Worm (Caenorhabditis elegans): Measurements from ENCODE around the gene tag-278.

Gene tag-278

ce11 chrX:3715835-3716234 is 26.8 kb upstream of the tag-278 start (continued):
- TF ChIP-seq F37B4.10 (GFP tag; IDR thresholded peaks at IDR 0.05) (no peak), sea-2 (GFP tag; IDR thresholded peaks at IDR 0.05) (no peak), fkh-3 (tag; optimal IDR thresholded peaks at IDR 0.05) (no peak), him-1 (tag; optimal IDR thresholded peaks at IDR 0.05) (no peak)

ce11 chrX:3714797-3715196 is 25.8 kb upstream of the tag-278 start, which contains the start of gene C01C4.2:
Gene C01C4.2, plus strand, starts transcription at chrX:3715097.
- TF ChIP-seq cebp-2 (GFP tag; IDR thresholded peaks at IDR 0.05) = no peak
- no peak for TF ChIP-seq zim-3 (tag; optimal IDR thresholded peaks at IDR 0.05)
- no peak for TF ChIP-seq madf-10 (tag; optimal IDR thresholded peaks at IDR 0.05)
- no peak for TF ChIP-seq egl-18 (GFP tag; IDR thresholded peaks at IDR 0.05)
- no peak for TF ChIP-seq pbrm-1 (GFP tag; IDR thresholded peaks at IDR 0.05)
- no peak for TF ChIP-seq sdz-38 (tag; optimal IDR thresholded peaks at IDR 0.05)
- no peak for TF ChIP-seq atf-7 (tag; optimal IDR thresholded peaks at IDR 0.05)

ce11 chrX:3711581-3712101 is 22.6 kb upstream of the tag-278 start:
- TF ChIP-seq cebp-1 (GFP tag; IDR thresholded peaks at IDR 0.05) (no peak), cebp-1 (tag; optimal IDR thresholded peaks at IDR 0.05) (no peak), tbx-9 (tag; optimal IDR thresholded peaks at IDR 0.05; ENCODE audit: borderline replicate concordance) (no peak), K11D2.4 (GFP tag; IDR thresholded peaks at IDR 0.05) (0 out of 2 replicates have a peak, but pooled peaks have one; percentile 13), ztf-28 (GFP tag; IDR thresholded peaks at IDR 0.05) (no peak), ekl-4 (GFP tag; IDR thresholded peaks at IDR 0.05) (no peak), athp-1 (tag; optimal IDR thresholded peaks at IDR 0.05) (no peak), nhr-179 (tag; optimal IDR thresholded peaks at IDR 0.05) (no peak), hmg-1.2 (GFP tag; IDR thresholded peaks at IDR 0.05) (no peak), F55B11.4 (tag; optimal IDR thresholded peaks at IDR 0.05; ENCODE audit: borderline replicate concordance, insufficient read depth) (no peak), K12H6.12 (tag; optimal IDR thresholded peaks at IDR 0.05) (peak; percentile 27)

ce11 chrX:3709747-3710146 is 20.7 kb upstream of the tag-278 start:
- no peak for TF ChIP-seq hrde-1 (tag; optimal IDR thresholded peaks at IDR 0.05; ENCODE audit: borderline replicate concordance)
- TF ChIP-seq B0261.1 (tag; optimal IDR thresholded peaks at IDR 0.05) = no peak
- TF ChIP-seq attf-6 (GFP tag; IDR thresholded peaks at IDR 0.05) = no peak
- TF ChIP-seq B0019.2 (GFP tag; conservative IDR thresholded peaks at IDR 0.05) = no peak
- TF ChIP-seq snpc-4 (GFP tag; optimal IDR thresholded peaks at IDR 0.05) = no peak
- TF ChIP-seq snpc-4 (tag; optimal IDR thresholded peaks at IDR 0.05) = no peak
- TF ChIP-seq C06A6.2 (GFP tag; conservative IDR thresholded peaks at IDR 0.05) = no peak
- TF ChIP-seq atf-7 (tag; optimal IDR thresholded peaks at IDR 0.05) = no peak
- no peak for TF ChIP-seq mel-28 (tag; optimal IDR thresholded peaks at IDR 0.05; ENCODE audit: borderline replicate concordance)
- no peak for TF ChIP-seq fkh-3 (tag; optimal IDR thresholded peaks at IDR 0.05)
- TF ChIP-seq Y95B8A.8 (GFP tag; IDR thresholded peaks at IDR 0.05) = no peak
- no peak for TF ChIP-seq ceh-27 (GFP tag; optimal IDR thresholded peaks at IDR 0.05)
- TF ChIP-seq F57A8.1 (GFP tag; optimal IDR thresholded peaks at IDR 0.05) = no peak
- TF ChIP-seq tbp1 (GFP tag; optimal IDR thresholded peaks at IDR 0.05) = no peak
- TF ChIP-seq C17E4.6 (GFP tag; IDR thresholded peaks at IDR 0.05) = no peak
- TF ChIP-seq ztf-26 (tag; optimal IDR thresholded peaks at IDR 0.05) = no peak
- TF ChIP-seq F39B2.1 (GFP tag; IDR thresholded peaks at IDR 0.05) = no peak
- no peak for TF ChIP-seq repo-1 (tag; optimal IDR thresholded peaks at IDR 0.05)
- no peak for TF ChIP-seq hmg-1.2 (GFP tag; IDR thresholded peaks at IDR 0.05)
- no peak for TF ChIP-seq ztf-18 (tag; optimal IDR thresholded peaks at IDR 0.05)
- no peak for TF ChIP-seq hsf-1 (GFP tag; IDR thresholded peaks at IDR 0.05)

All from whole organism, young adult.